Worm (Caenorhabditis elegans): Measurements from ENCODE around the gene cnc-9.

cnc-9 gene

ce11 chrV:7432441-7433146, 32.6 kb upstream of the cnc-9 start (continued):
- peak in 1 of 2 experiments; percentile 11 for TF ChIP-seq hif-1 (tag; optimal IDR thresholded peaks at IDR 0.05)
- no peak for TF ChIP-seq ZK546.5 (tag; optimal IDR thresholded peaks at IDR 0.05)
- peak; percentile 47 for TF ChIP-seq lin-38 (GFP tag; IDR thresholded peaks at IDR 0.05)

ce11 chrV:7431016-7431415, 31.0 kb upstream of the cnc-9 start, which contains the start of gene srw-71:
TSS of gene srw-71 (minus strand) at chrV:7431116.
- TF ChIP-seq aha-1 (tag) (peak; percentile 11), fkh-10 (GFP tag; optimal IDR thresholded peaks at IDR 0.05) (no peak), lin-15B (tag; optimal IDR thresholded peaks at IDR 0.05) (no peak), lsy-2 (tag; optimal IDR thresholded peaks at IDR 0.05) (no peak), daf-19 (GFP tag; conservative IDR thresholded peaks at IDR 0.05) (no peak), zfp-3 (GFP tag; conservative IDR thresholded peaks at IDR 0.05) (no peak)

ce11 chrV:7428880-7429279, 28.9 kb upstream of the cnc-9 start, which contains the start of gene srw-69:
TSS of gene srw-69 (minus strand) at chrV:7428980.
- TF ChIP-seq tag-97 (GFP tag; IDR thresholded peaks at IDR 0.05): no peak

ce11 chrV:7426594-7426993, 26.6 kb upstream of the cnc-9 start, which contains the start of gene srw-68:
TSS of gene srw-68 (minus strand) at chrV:7426694.
- no peak for TF ChIP-seq nhr-102 (tag; optimal IDR thresholded peaks at IDR 0.05)
- TF ChIP-seq ceh-20 (GFP tag; IDR thresholded peaks at IDR 0.05): no peak
- no peak for TF ChIP-seq ceh-82 (tag; optimal IDR thresholded peaks at IDR 0.05)
- no peak for TF ChIP-seq Y48G9A.11 (GFP tag; IDR thresholded peaks at IDR 0.05)
- no peak for TF ChIP-seq ceh-28 (tag; optimal IDR thresholded peaks at IDR 0.05)
- TF ChIP-seq spr-3 (GFP tag; optimal IDR thresholded peaks at IDR 0.05): no peak
- TF ChIP-seq ctbp-1 (GFP tag; IDR thresholded peaks at IDR 0.05): no peak
- TF ChIP-seq set-16 (GFP tag; IDR thresholded peaks at IDR 0.05): no peak

ce11 chrV:7424336-7424735, 24.3 kb upstream of the cnc-9 start, which contains the start of gene F18E3.10:
TSS of gene F18E3.10 (minus strand) at chrV:7424436.
- TF ChIP-seq F10B5.3 (tag; optimal IDR thresholded peaks at IDR 0.05) (no peak), unc-62 (GFP tag; optimal IDR thresholded peaks at IDR 0.05 in 1 of 2) (peak in 1 of 2 experiments; percentile 74), unc-62 (tag; optimal IDR thresholded peaks at IDR 0.05) (no peak)

ce11 chrV:7420162-7420561, 20.2 kb upstream of the cnc-9 start, which contains the start of gene srxa-4:
TSS of gene srxa-4 (plus strand) at chrV:7420462.
- TF ChIP-seq vab-7 (GFP tag; IDR thresholded peaks at IDR 0.05) (no peak), zfp-3 (GFP tag; conservative IDR thresholded peaks at IDR 0.05) (no peak), daf-16 (GFP tag; optimal IDR thresholded peaks at IDR 0.05) (no peak), daf-16 (tag; optimal IDR thresholded peaks at IDR 0.05) (no peak), hif-1 (tag; optimal IDR thresholded peaks at IDR 0.05) (no peak), lin-1 (GFP tag; IDR thresholded peaks at IDR 0.05) (no peak), gei-8 (GFP tag; optimal IDR thresholded peaks at IDR 0.05) (no peak), hlh-30 (tag; optimal IDR thresholded peaks at IDR 0.05; ENCODE audit: insufficient read depth) (no peak), ceh-28 (tag; optimal IDR thresholded peaks at IDR 0.05) (no peak), dmd-6 (GFP tag; IDR thresholded peaks at IDR 0.05) (no peak), mes-2 (tag; optimal IDR thresholded peaks at IDR 0.05; ENCODE audit: poor library complexity, severe bottlenecking) (no peak), F44E2.7 (GFP tag; IDR thresholded peaks at IDR 0.05) (no peak), lin-38 (GFP tag; IDR thresholded peaks at IDR 0.05) (no peak), nhr-41 (GFP tag; IDR thresholded peaks at IDR 0.05) (no peak), php-3 (GFP tag; IDR thresholded peaks at IDR 0.05) (no peak), madf-9 (GFP tag; conservative IDR thresholded peaks at IDR 0.05) (no peak), set-16 (GFP tag; IDR thresholded peaks at IDR 0.05) (no peak), nhr-25 (tag; optimal IDR thresholded peaks at IDR 0.05; ENCODE audit: borderline replicate concordance, insufficient read depth) (no peak), nhr-10 (tag; optimal IDR thresholded peaks at IDR 0.05) (no peak), ces-1 (GFP tag; optimal IDR thresholded peaks at IDR 0.05) (no peak)

All from whole organism, L4 larva.